Fruit fly (Drosophila melanogaster): ENCODE measurements around the gene CG17154.

DNA sequence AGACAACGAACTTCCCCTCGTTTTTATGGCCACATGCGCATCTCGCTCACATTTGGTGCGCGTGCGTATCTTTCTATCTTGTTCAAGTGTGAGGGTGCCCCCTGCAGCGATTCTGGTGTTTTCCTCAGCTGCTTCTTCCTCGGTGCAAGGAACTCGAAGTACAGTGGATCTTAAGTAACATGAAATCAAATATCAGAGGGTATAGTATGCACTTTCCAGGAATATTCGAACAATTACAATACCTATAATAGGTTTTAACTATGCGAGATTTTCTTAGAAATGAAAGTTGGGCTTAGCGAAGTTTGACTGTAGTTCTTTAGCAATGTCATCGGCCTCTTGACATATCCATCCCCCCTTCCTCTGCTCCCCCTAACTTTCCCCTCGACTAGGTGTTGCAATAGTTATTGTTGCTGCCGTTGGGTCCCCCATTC, 25.6 kb upstream of the CG17154 start:
- TF ChIP-seq Hr39 (GFP tag; optimal IDR thresholded peaks at IDR 0.05) (no peak), CG1621 (tag; optimal IDR thresholded peaks at IDR 0.05) (peak; percentile 57), CG8119 (GFP tag; IDR thresholded peaks at IDR 0.05) (peak; percentile 53; the same call in 2 of the 3 replicates), Sox102F (GFP tag; optimal IDR thresholded peaks at IDR 0.05) (no peak), fd59A (GFP tag; optimal IDR thresholded peaks at IDR 0.05) (peak; percentile 36), CG6792 (GFP tag; optimal IDR thresholded peaks at IDR 0.05) (peak; percentile 25), pdm3 (GFP tag; optimal IDR thresholded peaks at IDR 0.05) (no peak), CG8319 (GFP tag; optimal IDR thresholded peaks at IDR 0.05) (peak; percentile 3), CG11294 (GFP tag; IDR thresholded peaks at IDR 0.05) (no peak), OdsH (GFP tag; optimal IDR thresholded peaks at IDR 0.05) (peak; percentile 27), dsx (GFP tag; optimal IDR thresholded peaks at IDR 0.05; ENCODE audit: poor library complexity, severe bottlenecking) (peak; percentile 46), CG8632 (GFP tag; optimal IDR thresholded peaks at IDR 0.05) (no peak)

Measured in whole organism, prepupa.